Worm (Caenorhabditis elegans) whole organism, early embryonic: Measurements from ENCODE around the gene dmsr-15.

Source experiments
- B0310.2 ChIP-seq: sonication (generic microtip); optimal IDR thresholded peaks from 2 replicates; lab custom pipeline; 2016; ENCODE audit warnings: mild to moderate bottlenecking, missing genetic modification characterization, missing compliant biosample characterization
- ama-1 ChIP-seq: fragments of 150-350 bp; optimal IDR thresholded peaks from 2 replicates; lab custom pipeline; 2014
- hnd-1 ChIP-seq: sonication (generic microtip); optimal IDR thresholded peaks from 2 replicates; lab custom pipeline; 2016; ENCODE audit warnings: missing genetic modification characterization, missing compliant biosample characterization
- tra-4 ChIP-seq: sonication (generic microtip); optimal IDR thresholded peaks from 2 replicates; lab custom pipeline; 2017; ENCODE audit warnings: missing genetic modification characterization, missing compliant biosample characterization

ce11 chrV:6782260-6782659 is 46.4 kb downstream of the dmsr-15 start:
- TF ChIP-seq ama-1, result no peak
- no peak for TF ChIP-seq hnd-1
- no peak for TF ChIP-seq B0310.2 (tag; lab: Kevin White, UChicago)
- no peak for TF ChIP-seq tra-4
